Fruit fly (Drosophila melanogaster): Measurements from ENCODE around the gene CG5131.

Gene CG5131

dm6 chr2L:17529022-17529421 is 44.7 kb downstream of the CG5131 start, which contains the start of gene CG15144:
Gene CG15144, minus strand, starts transcription at chr2L:17529122.
- TF ChIP-seq CG10348 (GFP tag; IDR thresholded peaks at IDR 0.05) (no peak), Pif1A (GFP tag; optimal IDR thresholded peaks at IDR 0.05) (no peak), CG8159 (tag; optimal IDR thresholded peaks at IDR 0.05) (no peak), CG32121 (GFP tag; IDR thresholded peaks at IDR 0.05) (no peak), CG9948 (tag; optimal IDR thresholded peaks at IDR 0.05) (no peak), CG15710 (tag; optimal IDR thresholded peaks at IDR 0.05) (no peak), gl (tag; optimal IDR thresholded peaks at IDR 0.05) (no peak), CG17806 (tag; optimal IDR thresholded peaks at IDR 0.05) (no peak), Pif1B (GFP tag; optimal IDR thresholded peaks at IDR 0.05) (no peak), D1 (tag; optimal IDR thresholded peaks at IDR 0.05) (no peak), CG14655 (GFP tag; optimal IDR thresholded peaks at IDR 0.05) (no peak)

- TF ChIP-seq CG15710 (tag; optimal IDR thresholded peaks at IDR 0.05) (no peak), CG34367 (tag; optimal IDR thresholded peaks at IDR 0.05) (no peak), D1 (tag; optimal IDR thresholded peaks at IDR 0.05) (no peak), gl (tag; optimal IDR thresholded peaks at IDR 0.05) (no peak)
These were observed 47.8 kb downstream of the CG5131 start, which contains the start of gene CG15145 for dm6 chr2L:17532134-17532533. Gene CG15145, minus strand, starts transcription at chr2L:17532234.

dm6 chr2L:17533794-17534193 is 49.5 kb downstream of the CG5131 start:
- TF ChIP-seq CG17806 (tag; optimal IDR thresholded peaks at IDR 0.05) (no peak), EcR (GFP tag; optimal IDR thresholded peaks at IDR 0.05) (no peak), CG32121 (GFP tag; IDR thresholded peaks at IDR 0.05) (no peak), rn (GFP tag; IDR thresholded peaks at IDR 0.05) (no peak), CG8301 (tag; optimal IDR thresholded peaks at IDR 0.05) (no peak), Pif1B (GFP tag; optimal IDR thresholded peaks at IDR 0.05) (no peak), Snoo (tag; optimal IDR thresholded peaks at IDR 0.05) (no peak), CG14655 (GFP tag; optimal IDR thresholded peaks at IDR 0.05) (no peak), fd96Ca (GFP tag; IDR thresholded peaks at IDR 0.05) (no peak), CG8159 (tag; optimal IDR thresholded peaks at IDR 0.05) (no peak), CG15710 (tag; optimal IDR thresholded peaks at IDR 0.05) (no peak), CG9948 (tag; optimal IDR thresholded peaks at IDR 0.05) (no peak), CG12605 (GFP tag; IDR thresholded peaks at IDR 0.05) (no peak), Pif1A (GFP tag; optimal IDR thresholded peaks at IDR 0.05) (no peak), CG10348 (GFP tag; IDR thresholded peaks at IDR 0.05) (no peak), D1 (tag; optimal IDR thresholded peaks at IDR 0.05) (no peak), CG4496 (GFP tag; IDR thresholded peaks at IDR 0.05) (no peak), Ets98B (GFP tag; IDR thresholded peaks at IDR 0.05) (no peak)
